Worm (Caenorhabditis elegans): Measurements from ENCODE around the gene vglu-3.

vglu-3 gene

DNA sequence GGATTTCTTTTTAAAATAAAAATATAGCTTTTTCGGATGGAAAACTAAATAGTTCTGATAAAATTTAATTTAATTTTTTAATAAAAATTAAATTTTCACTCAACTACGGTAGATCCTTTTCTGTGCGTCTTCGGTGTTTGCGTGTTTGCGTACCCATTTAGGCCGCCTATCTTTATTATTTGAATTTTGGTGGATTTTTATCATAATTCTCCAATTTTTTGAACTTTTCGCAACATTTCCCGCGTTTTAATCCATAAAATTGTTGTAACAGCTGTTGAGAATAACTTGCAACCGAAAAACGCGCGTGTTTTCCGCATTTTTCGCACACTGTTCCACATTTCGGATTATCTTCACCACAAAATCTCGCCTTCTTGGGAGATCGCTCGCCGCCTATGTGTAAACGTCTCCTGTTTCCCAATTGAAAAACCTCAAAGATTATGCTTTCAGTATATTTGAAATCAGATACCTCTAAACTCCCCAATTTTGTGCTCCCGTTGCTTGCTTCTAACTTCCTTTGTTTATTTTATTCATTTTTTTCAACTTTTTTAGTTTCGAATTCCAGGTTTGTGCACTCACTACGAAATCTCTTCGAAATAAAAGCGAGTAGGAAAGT lies 51.5 kb downstream of the vglu-3 start, which contains the start of gene T07C4.3:
Gene T07C4.3, plus strand, starts transcription at position 563 of the 613 bp plus-strand sequence.
- TF ChIP-seq W03F9.2 (tag; optimal IDR thresholded peaks at IDR 0.05): no peak
- TF ChIP-seq dao-5 (tag; optimal IDR thresholded peaks at IDR 0.05): no peak
- TF ChIP-seq him-1 (tag; optimal IDR thresholded peaks at IDR 0.05): no peak
